ENCODE assay signal across 1 fruit fly cellular context in genomic region chrX:17826807-17827703, dm6.
A peak's percentile ranks its signal among the peaks of the same experiment; 100 is the strongest.
TF ChIP-seq lines count a peak whose summit lies in the region.

Gene Socs16D, minus strand, starts transcription at chrX:17827564.

TF ChIP-seq in whole organism, embryonic, 481 proteins besides CTCF, POLR2A, EP300 and RAD21 (continued from another document and continues in another):
- TF ChIP-seq Dip3 (GFP tag; optimal IDR thresholded peaks at IDR 0.05; lab: Kevin White, UChicago): no peak
- TF ChIP-seq ftz-f1 (GFP tag; optimal IDR thresholded peaks at IDR 0.05; lab: Kevin White, UChicago): no peak
- TF ChIP-seq pb (GFP tag; optimal IDR thresholded peaks at IDR 0.05; lab: Kevin White, UChicago): peak; percentile 35
- no peak for TF ChIP-seq nerfin-1 (tag; optimal IDR thresholded peaks at IDR 0.05; lab: Kevin White, UChicago)
- no peak for TF ChIP-seq kah (GFP tag; optimal IDR thresholded peaks at IDR 0.05; lab: Kevin White, UChicago)
- no peak for TF ChIP-seq CG8281 (tag; optimal IDR thresholded peaks at IDR 0.05; lab: Kevin White, UChicago)
- no peak for TF ChIP-seq CG4854 (GFP tag; optimal IDR thresholded peaks at IDR 0.05; lab: Kevin White, UChicago)
- peak; percentile 94 for TF ChIP-seq HLH4C (GFP tag; IDR thresholded peaks at IDR 0.05; lab: Robert Waterston, UW; ENCODE audit: partially characterized antibody)
- no peak for TF ChIP-seq TFAM (GFP tag; optimal IDR thresholded peaks at IDR 0.05; lab: Kevin White, UChicago)
- TF ChIP-seq CG6175 (GFP tag; IDR thresholded peaks at IDR 0.05; lab: Robert Waterston, UW): 0 out of 3 replicates have a peak, but pooled peaks have one; percentile 31
- TF ChIP-seq CG1529 (GFP tag; optimal IDR thresholded peaks at IDR 0.05; lab: Kevin White, UChicago): no peak
- peak; percentile 71 for TF ChIP-seq CG10267 (tag; optimal IDR thresholded peaks at IDR 0.05; lab: Kevin White, UChicago)
- TF ChIP-seq repo (GFP tag; optimal IDR thresholded peaks at IDR 0.05; lab: Kevin White, UChicago): no peak
- TF ChIP-seq CG2678 (tag; optimal IDR thresholded peaks at IDR 0.05; lab: Kevin White, UChicago): peak; percentile 15
- no peak for TF ChIP-seq slp2 (GFP tag; optimal IDR thresholded peaks at IDR 0.05; lab: Kevin White, UChicago)
- peak; percentile 98 for TF ChIP-seq bbx (GFP tag; IDR thresholded peaks at IDR 0.05; lab: Robert Waterston, UW; ENCODE audit: partially characterized antibody)
- no peak for TF ChIP-seq CG2875 (GFP tag; optimal IDR thresholded peaks at IDR 0.05; lab: Kevin White, UChicago)
- TF ChIP-seq CG8765 (GFP tag; IDR thresholded peaks at IDR 0.05; lab: Robert Waterston, UW): 0 out of 2 replicates have a peak, but pooled peaks have one; percentile 21
- TF ChIP-seq CG16863 (GFP tag; optimal IDR thresholded peaks at IDR 0.05; lab: Kevin White, UChicago): no peak
- peak; percentile 47 for TF ChIP-seq CHES-1-like (GFP tag; optimal IDR thresholded peaks at IDR 0.05; lab: Kevin White, UChicago)
- no peak for TF ChIP-seq eve (GFP tag; optimal IDR thresholded peaks at IDR 0.05; lab: Kevin White, UChicago)
- TF ChIP-seq zfh1 (GFP tag; IDR thresholded peaks at IDR 0.05; lab: Robert Waterston, UW): peak; percentile 15; the same call in 1 of the 3 replicates
- TF ChIP-seq Lpt (GFP tag; optimal IDR thresholded peaks at IDR 0.05; lab: Kevin White, UChicago): no peak
- peak; percentile 96 for TF ChIP-seq zen2 (GFP tag; IDR thresholded peaks at IDR 0.05; lab: Robert Waterston, UW; ENCODE audit: partially characterized antibody)
- peak; percentile 96 for TF ChIP-seq hbn (GFP tag; IDR thresholded peaks at IDR 0.05; lab: Robert Waterston, UW; ENCODE audit: partially characterized antibody)
- TF ChIP-seq Kr (GFP tag; optimal IDR thresholded peaks at IDR 0.05; lab: Kevin White, UChicago): no peak
- TF ChIP-seq insv (GFP tag; optimal IDR thresholded peaks at IDR 0.05; lab: Kevin White, UChicago): peak; percentile 83 to 97
- no peak for TF ChIP-seq ranshi (GFP tag; IDR thresholded peaks at IDR 0.05; lab: Robert Waterston, UW)
- no peak for TF ChIP-seq trh (GFP tag; optimal IDR thresholded peaks at IDR 0.05; lab: Kevin White, UChicago)
- peak; percentile 89 for TF ChIP-seq Lhr (GFP tag; optimal IDR thresholded peaks at IDR 0.05; lab: Kevin White, UChicago)
- no peak for TF ChIP-seq Bdp1 (GFP tag; optimal IDR thresholded peaks at IDR 0.05; lab: Kevin White, UChicago)
- TF ChIP-seq kni (GFP tag; optimal IDR thresholded peaks at IDR 0.05; lab: Kevin White, UChicago): peak; percentile 65
- peak; percentile 43 for TF ChIP-seq CG2712 (tag; optimal IDR thresholded peaks at IDR 0.05; lab: Kevin White, UChicago)
- TF ChIP-seq Spps (tag; optimal IDR thresholded peaks at IDR 0.05; lab: Kevin White, UChicago): no peak
- no peak for TF ChIP-seq toy (GFP tag; IDR thresholded peaks at IDR 0.05; lab: Robert Waterston, UW)
- TF ChIP-seq CG8089 (GFP tag; optimal IDR thresholded peaks at IDR 0.05; lab: Kevin White, UChicago): peak; percentile 6
- peak; percentile 12 for TF ChIP-seq Fer3 (tag; optimal IDR thresholded peaks at IDR 0.05; lab: Kevin White, UChicago)
- peak; percentile 98 for TF ChIP-seq inv (GFP tag; IDR thresholded peaks at IDR 0.05; lab: Robert Waterston, UW; ENCODE audit: partially characterized antibody)
- peak; percentile 40 for TF ChIP-seq CG7786 (GFP tag; optimal IDR thresholded peaks at IDR 0.05; lab: Kevin White, UChicago)
- peak; percentile 98 for TF ChIP-seq BEAF-32 (GFP tag; optimal IDR thresholded peaks at IDR 0.05; lab: Kevin White, UChicago)
- TF ChIP-seq PHDP (tag; optimal IDR thresholded peaks at IDR 0.05; lab: Kevin White, UChicago): peak; percentile 17
- TF ChIP-seq CG11456 (GFP tag; IDR thresholded peaks at IDR 0.05; lab: Robert Waterston, UW): peak; percentile 59; the same call in 1 of the 3 replicates
- TF ChIP-seq lab (GFP tag; optimal IDR thresholded peaks at IDR 0.05; lab: Kevin White, UChicago): peak; percentile 52
- peak; percentile 52 for TF ChIP-seq Dek (tag; optimal IDR thresholded peaks at IDR 0.05; lab: Kevin White, UChicago)
- TF ChIP-seq Nf-YA (GFP tag; IDR thresholded peaks at IDR 0.05; lab: Robert Waterston, UW): no peak
- TF ChIP-seq Drgx (GFP tag; IDR thresholded peaks at IDR 0.05; lab: Robert Waterston, UW): no peak; the same call in 1 of the 2 replicates
- TF ChIP-seq chinmo (GFP tag; IDR thresholded peaks at IDR 0.05; lab: Robert Waterston, UW; ENCODE audit: partially characterized antibody): peak; percentile 98
- TF ChIP-seq ken (GFP tag; IDR thresholded peaks at IDR 0.05; lab: Robert Waterston, UW): 0 out of 3 replicates have a peak, but pooled peaks have one; percentile 34
- TF ChIP-seq Rx (GFP tag; IDR thresholded peaks at IDR 0.05; lab: Robert Waterston, UW): no peak
- peak; percentile 89 for TF ChIP-seq CG3847 (GFP tag; IDR thresholded peaks at IDR 0.05; lab: Robert Waterston, UW)
- peak; percentile 41; the same call in 1 of the 2 replicates for TF ChIP-seq vvl (GFP tag; IDR thresholded peaks at IDR 0.05; lab: Robert Waterston, UW)
- TF ChIP-seq CG6654 (GFP tag; optimal IDR thresholded peaks at IDR 0.05; lab: Kevin White, UChicago): no peak
- TF ChIP-seq chif (GFP tag; optimal IDR thresholded peaks at IDR 0.05; lab: Kevin White, UChicago): peak; percentile 23 to 42
- peak; percentile 25 for TF ChIP-seq scrt (GFP tag; optimal IDR thresholded peaks at IDR 0.05; lab: Kevin White, UChicago)
- TF ChIP-seq Optix (GFP tag; IDR thresholded peaks at IDR 0.05; lab: Robert Waterston, UW): no peak
- TF ChIP-seq CG10565 (GFP tag; optimal IDR thresholded peaks at IDR 0.05; lab: Kevin White, UChicago): no peak
- no peak for TF ChIP-seq CG18011 (GFP tag; optimal IDR thresholded peaks at IDR 0.05; lab: Kevin White, UChicago)
- TF ChIP-seq NC2β (GFP tag; optimal IDR thresholded peaks at IDR 0.05; lab: Kevin White, UChicago): peak; percentile 44
- TF ChIP-seq CG3726 (GFP tag; IDR thresholded peaks at IDR 0.05; lab: Robert Waterston, UW): no peak
- TF ChIP-seq CG12236 (GFP tag; optimal IDR thresholded peaks at IDR 0.05; lab: Kevin White, UChicago): peak; percentile 39
- TF ChIP-seq wdn (GFP tag; IDR thresholded peaks at IDR 0.05; lab: Robert Waterston, UW): no peak
- TF ChIP-seq pan (optimal IDR thresholded peaks at IDR 0.05; lab: Kevin White, UChicago): no peak
- peak in 1 of 2 experiments; percentile 29 for TF ChIP-seq pan (GFP tag; optimal IDR thresholded peaks at IDR 0.05 in 1 of 2, IDR thresholded peaks at IDR 0.05 in 1 of 2)
- peak; percentile 56 for TF ChIP-seq dm (GFP tag; optimal IDR thresholded peaks at IDR 0.05; lab: Kevin White, UChicago)
- peak; percentile 22 for TF ChIP-seq HLH54F (GFP tag; optimal IDR thresholded peaks at IDR 0.05; lab: Kevin White, UChicago)
- no peak for TF ChIP-seq CG5953 (GFP tag; IDR thresholded peaks at IDR 0.05; lab: Robert Waterston, UW)
- peak in 1 of 2 experiments; percentile 46 for TF ChIP-seq bsh (GFP tag; optimal IDR thresholded peaks at IDR 0.05; lab: Kevin White, UChicago)
- no peak for TF ChIP-seq CG16779 (GFP tag; IDR thresholded peaks at IDR 0.05; lab: Robert Waterston, UW)
- TF ChIP-seq CG4730 (GFP tag; IDR thresholded peaks at IDR 0.05; lab: Robert Waterston, UW): no peak
- TF ChIP-seq salm (tag; optimal IDR thresholded peaks at IDR 0.05; lab: Kevin White, UChicago): no peak
- no peak for TF ChIP-seq Sox102F (GFP tag; optimal IDR thresholded peaks at IDR 0.05; lab: Kevin White, UChicago)
- peak; percentile 66 for TF ChIP-seq CG13624 (GFP tag; optimal IDR thresholded peaks at IDR 0.05; lab: Kevin White, UChicago)
- peak; percentile 54 for TF ChIP-seq CG9876 (GFP tag; optimal IDR thresholded peaks at IDR 0.05; lab: Kevin White, UChicago)
- peak; percentile 38 for TF ChIP-seq CG30403 (GFP tag; optimal IDR thresholded peaks at IDR 0.05; lab: Kevin White, UChicago)
- TF ChIP-seq CG17829 (tag; optimal IDR thresholded peaks at IDR 0.05; lab: Kevin White, UChicago): peak; percentile 28
- TF ChIP-seq HmgZ (tag; optimal IDR thresholded peaks at IDR 0.05; lab: Kevin White, UChicago): peak; percentile 72
- no peak for TF ChIP-seq CG2889 (GFP tag; IDR thresholded peaks at IDR 0.05; lab: Robert Waterston, UW)
- TF ChIP-seq CG11560 (tag; IDR thresholded peaks at IDR 0.05; lab: Robert Waterston, UW): peak; percentile 38; the same call in 1 of the 3 replicates
- peak; percentile 34 for TF ChIP-seq Jarid2 (GFP tag; optimal IDR thresholded peaks at IDR 0.05; lab: Kevin White, UChicago)
- TF ChIP-seq ara (GFP tag; IDR thresholded peaks at IDR 0.05; lab: Robert Waterston, UW): no peak
- TF ChIP-seq stwl (tag; optimal IDR thresholded peaks at IDR 0.05; lab: Kevin White, UChicago): peak; percentile 82
- no peak for TF ChIP-seq da (GFP tag; optimal IDR thresholded peaks at IDR 0.05; lab: Kevin White, UChicago)
- TF ChIP-seq luna (GFP tag; optimal IDR thresholded peaks at IDR 0.05; lab: Kevin White, UChicago): peak; percentile 25
- TF ChIP-seq Dip2 (GFP tag; IDR thresholded peaks at IDR 0.05; lab: Robert Waterston, UW): no peak
- TF ChIP-seq schlank (tag; optimal IDR thresholded peaks at IDR 0.05; lab: Kevin White, UChicago): no peak
- no peak for TF ChIP-seq ATbp (GFP tag; optimal IDR thresholded peaks at IDR 0.05; lab: Kevin White, UChicago)
- no peak for TF ChIP-seq CG3838 (GFP tag; optimal IDR thresholded peaks at IDR 0.05; lab: Kevin White, UChicago)
- no peak for TF ChIP-seq CG18764 (GFP tag; optimal IDR thresholded peaks at IDR 0.05; lab: Kevin White, UChicago)
- peak; percentile 12 for TF ChIP-seq pnt (GFP tag; optimal IDR thresholded peaks at IDR 0.05; lab: Kevin White, UChicago)
- no peak for TF ChIP-seq dan (GFP tag; IDR thresholded peaks at IDR 0.05; lab: Robert Waterston, UW)
- TF ChIP-seq fd3F (GFP tag; optimal IDR thresholded peaks at IDR 0.05; lab: Kevin White, UChicago): no peak
- TF ChIP-seq Aef1 (GFP tag; IDR thresholded peaks at IDR 0.05; lab: Robert Waterston, UW): no peak
- peak; percentile 2 for TF ChIP-seq chn (GFP tag; optimal IDR thresholded peaks at IDR 0.05; lab: Kevin White, UChicago)
- peak; percentile 20 for TF ChIP-seq lbe (GFP tag; optimal IDR thresholded peaks at IDR 0.05; lab: Kevin White, UChicago)
- TF ChIP-seq slbo (GFP tag; IDR thresholded peaks at IDR 0.05; lab: Robert Waterston, UW): peak; percentile 53; the same call in 1 of the 2 replicates
- peak in 1 of 2 experiments; percentile 12 for TF ChIP-seq tll (GFP tag; optimal IDR thresholded peaks at IDR 0.05; lab: Kevin White, UChicago)
- no peak for TF ChIP-seq CG43689 (GFP tag; IDR thresholded peaks at IDR 0.05; lab: Robert Waterston, UW)
- TF ChIP-seq amos (GFP tag; IDR thresholded peaks at IDR 0.05; lab: Robert Waterston, UW; ENCODE audit: partially characterized antibody): peak; percentile 99
- no peak for TF ChIP-seq dati (GFP tag; IDR thresholded peaks at IDR 0.05; lab: Robert Waterston, UW)
- no peak for TF ChIP-seq CG6854 (GFP tag; optimal IDR thresholded peaks at IDR 0.05; lab: Kevin White, UChicago)
- no peak for TF ChIP-seq CG16815 (GFP tag; optimal IDR thresholded peaks at IDR 0.05; lab: Kevin White, UChicago)
- peak; percentile 30 for TF ChIP-seq CG15696 (tag; optimal IDR thresholded peaks at IDR 0.05; lab: Kevin White, UChicago)
- no peak for TF ChIP-seq GATAe (GFP tag; conservative IDR thresholded peaks at IDR 0.05; lab: Robert Waterston, UW)
- TF ChIP-seq cg (GFP tag; optimal IDR thresholded peaks at IDR 0.05; lab: Kevin White, UChicago): peak; percentile 100
- TF ChIP-seq gfzf (GFP tag; optimal IDR thresholded peaks at IDR 0.05; lab: Kevin White, UChicago): peak; percentile 43
- TF ChIP-seq Dref (GFP tag; IDR thresholded peaks at IDR 0.05; lab: Robert Waterston, UW): peak; percentile 95
- TF ChIP-seq CG9817 (tag; optimal IDR thresholded peaks at IDR 0.05; lab: Kevin White, UChicago): peak; percentile 27
- no peak for TF ChIP-seq CG15073 (GFP tag; optimal IDR thresholded peaks at IDR 0.05; lab: Kevin White, UChicago)
- peak; percentile 32 for TF ChIP-seq CG9727 (GFP tag; optimal IDR thresholded peaks at IDR 0.05; lab: Kevin White, UChicago)
- TF ChIP-seq CG14050 (GFP tag; IDR thresholded peaks at IDR 0.05; lab: Robert Waterston, UW): no peak
- no peak for TF ChIP-seq CG10366 (GFP tag; IDR thresholded peaks at IDR 0.05; lab: Robert Waterston, UW)
- peak; percentile 34 for TF ChIP-seq CG11504 (tag; optimal IDR thresholded peaks at IDR 0.05; lab: Kevin White, UChicago)
- no peak for TF ChIP-seq hth (optimal IDR thresholded peaks at IDR 0.05; lab: Kevin White, UChicago)
- TF ChIP-seq CG10321 (GFP tag; IDR thresholded peaks at IDR 0.05; lab: Robert Waterston, UW): no peak
- TF ChIP-seq CG9797 (GFP tag; optimal IDR thresholded peaks at IDR 0.05; lab: Kevin White, UChicago): peak; percentile 43
- TF ChIP-seq Med (GFP tag; lab: Kevin White, UChicago): peak; percentile 91
- 0 out of 2 replicates have a peak, but pooled peaks have one; percentile 9 for TF ChIP-seq ssp (GFP tag; IDR thresholded peaks at IDR 0.05; lab: Robert Waterston, UW)
- TF ChIP-seq CG7963 (GFP tag; IDR thresholded peaks at IDR 0.05; lab: Robert Waterston, UW; ENCODE audit: partially characterized antibody): peak; percentile 97
- TF ChIP-seq esg (GFP tag; conservative IDR thresholded peaks at IDR 0.05; lab: Robert Waterston, UW): no peak
- peak; percentile 34 for TF ChIP-seq Max (GFP tag; optimal IDR thresholded peaks at IDR 0.05; lab: Kevin White, UChicago)
- no peak for TF ChIP-seq D19B (GFP tag; optimal IDR thresholded peaks at IDR 0.05; lab: Kevin White, UChicago)
- peak; percentile 44 for TF ChIP-seq Fer1 (GFP tag; optimal IDR thresholded peaks at IDR 0.05; lab: Kevin White, UChicago)
- TF ChIP-seq fu2 (GFP tag; optimal IDR thresholded peaks at IDR 0.05; lab: Kevin White, UChicago): no peak
- TF ChIP-seq run (tag; optimal IDR thresholded peaks at IDR 0.05; lab: Kevin White, UChicago): peak; percentile 13
- peak; percentile 37 for TF ChIP-seq CG3163 (GFP tag; optimal IDR thresholded peaks at IDR 0.05; lab: Kevin White, UChicago)
- TF ChIP-seq odd (GFP tag; optimal IDR thresholded peaks at IDR 0.05; lab: Kevin White, UChicago): peak; percentile 20
- no peak for TF ChIP-seq peb (GFP tag; IDR thresholded peaks at IDR 0.05; lab: Robert Waterston, UW)
- TF ChIP-seq gcm (GFP tag; optimal IDR thresholded peaks at IDR 0.05; lab: Kevin White, UChicago): peak; percentile 10
- 0 out of 2 replicates have a peak, but pooled peaks have one; percentile 58 for TF ChIP-seq rib (GFP tag; IDR thresholded peaks at IDR 0.05; lab: Robert Waterston, UW)
- TF ChIP-seq tin (GFP tag; optimal IDR thresholded peaks at IDR 0.05; lab: Kevin White, UChicago): no peak
- TF ChIP-seq Elba2 (GFP tag; optimal IDR thresholded peaks at IDR 0.05; lab: Kevin White, UChicago): peak; percentile 99
- no peak for TF ChIP-seq D19A (tag; optimal IDR thresholded peaks at IDR 0.05; lab: Kevin White, UChicago)
- TF ChIP-seq Myb (GFP tag; optimal IDR thresholded peaks at IDR 0.05; lab: Kevin White, UChicago): peak; percentile 99
